Worm (Caenorhabditis elegans): Measurements from ENCODE around the gene prmt-4.

DNA sequence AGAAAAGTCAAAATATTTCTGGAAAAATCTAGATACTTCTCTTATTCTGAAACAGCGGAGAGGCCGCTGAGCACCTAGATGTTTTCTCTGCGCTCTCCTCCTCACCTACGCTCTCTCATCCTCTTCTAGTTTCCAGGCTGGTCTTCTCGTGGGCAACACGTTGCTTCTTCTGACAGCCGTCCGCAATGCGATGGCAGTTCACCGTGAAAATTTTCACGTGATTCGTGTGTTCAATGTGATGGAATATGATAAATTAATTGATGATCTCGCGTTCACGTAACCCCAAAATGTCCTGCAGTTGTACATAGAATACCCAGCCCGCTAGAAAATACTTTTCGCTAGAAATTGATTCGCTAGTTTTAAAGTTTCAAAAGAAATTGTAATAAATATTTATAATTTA lies 30.1 kb upstream of the prmt-4 start:
- no peak for TF ChIP-seq ama-1 (optimal IDR thresholded peaks at IDR 0.05)
- TF ChIP-seq tra-4 (tag; optimal IDR thresholded peaks at IDR 0.05) = no peak
- no peak for TF ChIP-seq scrt-1 (GFP tag; IDR thresholded peaks at IDR 0.05)
- no peak for TF ChIP-seq tbx-37 (GFP tag; conservative IDR thresholded peaks at IDR 0.05)
- TF ChIP-seq aly-1 (tag; optimal IDR thresholded peaks at IDR 0.05) = no peak
- no peak for TF ChIP-seq flt-1 (GFP tag; IDR thresholded peaks at IDR 0.05)
- TF ChIP-seq hmbx-1 (tag; optimal IDR thresholded peaks at IDR 0.05) = no peak
- TF ChIP-seq F13C5.2 (tag; optimal IDR thresholded peaks at IDR 0.05) = no peak

All from whole organism, early embryonic.